Worm (Caenorhabditis elegans): ENCODE measurements around the gene T28D6.3.
A peak's percentile ranks its signal among the peaks of the same experiment; 100 is the strongest.

T28D6.3 gene

ce11 chrIII:11366467-11366866 lies at the start of gene T28D6.3:
Gene T28D6.3 (plus strand): TSS chrIII:11366767.
- TF ChIP-seq elt-3 (tag; optimal IDR thresholded peaks at IDR 0.05) = no peak
- TF ChIP-seq zip-8 (tag; optimal IDR thresholded peaks at IDR 0.05) = no peak
- no peak for TF ChIP-seq sptf-1 (tag; optimal IDR thresholded peaks at IDR 0.05)
- TF ChIP-seq ham-2 (GFP tag; optimal IDR thresholded peaks at IDR 0.05) = no peak

- TF ChIP-seq nhr-12 (tag; optimal IDR thresholded peaks at IDR 0.05) (no peak), sem-2 (GFP tag; optimal IDR thresholded peaks at IDR 0.05) (peak; percentile 17), mab-5 (tag; optimal IDR thresholded peaks at IDR 0.05) (no peak), nhr-76 (tag; optimal IDR thresholded peaks at IDR 0.05) (no peak), lin-13 (tag; optimal IDR thresholded peaks at IDR 0.05) (no peak), tbx-8 (GFP tag; optimal IDR thresholded peaks at IDR 0.05) (no peak), hlh-1 (tag; optimal IDR thresholded peaks at IDR 0.05) (no peak), ceh-39 (tag; optimal IDR thresholded peaks at IDR 0.05) (peak; percentile 57), cnd-1 (tag; optimal IDR thresholded peaks at IDR 0.05) (peak; percentile 33), ceh-43 (GFP tag; optimal IDR thresholded peaks at IDR 0.05) (peak; percentile 43), unc-62 (GFP tag; optimal IDR thresholded peaks at IDR 0.05) (no peak), elt-3 (tag; optimal IDR thresholded peaks at IDR 0.05) (no peak), lsy-2 (tag; optimal IDR thresholded peaks at IDR 0.05) (peak; percentile 48), flh-1 (GFP tag; optimal IDR thresholded peaks at IDR 0.05) (no peak), ham-2 (GFP tag; optimal IDR thresholded peaks at IDR 0.05) (peak; percentile 47), mep-1 (tag; optimal IDR thresholded peaks at IDR 0.05) (peak; percentile 16), elt-1 (tag; optimal IDR thresholded peaks at IDR 0.05; ENCODE audit: borderline replicate concordance, insufficient read depth) (no peak), ces-1 (GFP tag; optimal IDR thresholded peaks at IDR 0.05) (peak; percentile 92), snpc-4 (tag; optimal IDR thresholded peaks at IDR 0.05) (no peak), pha-4 (tag; optimal IDR thresholded peaks at IDR 0.05) (no peak), sptf-1 (tag; optimal IDR thresholded peaks at IDR 0.05) (peak; percentile 72), nhr-28 (tag; optimal IDR thresholded peaks at IDR 0.05) (no peak), ceh-83 (GFP tag; optimal IDR thresholded peaks at IDR 0.05) (no peak), nhr-2 (tag; optimal IDR thresholded peaks at IDR 0.05) (no peak), bed-3 (GFP tag; optimal IDR thresholded peaks at IDR 0.05) (peak; percentile 35), mls-2 (tag; optimal IDR thresholded peaks at IDR 0.05) (peak; percentile 77), drap-1 (GFP tag; optimal IDR thresholded peaks at IDR 0.05) (peak; percentile 59), zip-8 (tag; optimal IDR thresholded peaks at IDR 0.05) (no peak), nhr-237 (tag; optimal IDR thresholded peaks at IDR 0.05) (peak; percentile 84), ztf-11 (tag; optimal IDR thresholded peaks at IDR 0.05) (no peak), unc-39 (tag; optimal IDR thresholded peaks at IDR 0.05) (no peak), unc-120 (tag; optimal IDR thresholded peaks at IDR 0.05; ENCODE audit: poor library complexity, severe bottlenecking) (no peak), blmp-1 (tag; optimal IDR thresholded peaks at IDR 0.05) (no peak), lin-32 (GFP tag; optimal IDR thresholded peaks at IDR 0.05) (peak; percentile 51), M03D4.4 (tag; optimal IDR thresholded peaks at IDR 0.05) (no peak)
Observed at ce11 chrIII:11317164-11317620, 49.4 kb upstream of the T28D6.3 start, which contains the start of gene mcm-10. Gene mcm-10 (plus strand): TSS chrIII:11317570.

DNA sequence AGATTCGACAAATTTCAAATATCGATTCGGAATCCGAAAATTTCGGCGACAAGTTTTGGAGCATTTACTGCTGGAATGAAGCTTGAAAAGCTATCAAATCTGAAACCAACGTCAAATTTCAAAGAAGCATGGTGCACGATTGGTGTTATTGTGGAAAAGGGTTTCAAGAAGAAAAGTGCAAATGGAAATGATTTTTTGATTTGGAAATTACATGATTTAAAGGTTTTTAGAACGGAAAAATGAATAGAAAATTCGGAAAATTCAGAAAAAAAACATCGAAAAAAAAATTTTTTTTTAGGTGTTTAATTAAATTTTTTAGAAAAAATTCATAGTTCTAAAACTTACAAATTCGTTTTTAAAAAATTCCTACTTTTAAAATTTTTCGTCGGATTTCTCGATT lies 48.4 kb upstream of the T28D6.3 start, which contains the start of gene teg-1:
Gene teg-1 (minus strand): TSS at position 101 of the 400 bp plus-strand sequence.
- TF ChIP-seq M03D4.4 (tag; optimal IDR thresholded peaks at IDR 0.05) = no peak
- no peak for TF ChIP-seq bed-3 (GFP tag; optimal IDR thresholded peaks at IDR 0.05)
- no peak for TF ChIP-seq blmp-1 (tag; optimal IDR thresholded peaks at IDR 0.05)
- no peak for TF ChIP-seq lsy-2 (tag; optimal IDR thresholded peaks at IDR 0.05)
- TF ChIP-seq ham-2 (GFP tag; optimal IDR thresholded peaks at IDR 0.05) = no peak
- no peak for TF ChIP-seq pha-4 (tag; optimal IDR thresholded peaks at IDR 0.05)
- TF ChIP-seq sem-2 (GFP tag; optimal IDR thresholded peaks at IDR 0.05) = no peak
- TF ChIP-seq nhr-12 (tag; optimal IDR thresholded peaks at IDR 0.05) = no peak
- no peak for TF ChIP-seq ceh-39 (tag; optimal IDR thresholded peaks at IDR 0.05)
- no peak for TF ChIP-seq nhr-2 (tag; optimal IDR thresholded peaks at IDR 0.05)
- no peak for TF ChIP-seq mab-5 (tag; optimal IDR thresholded peaks at IDR 0.05)
- TF ChIP-seq ztf-11 (tag; optimal IDR thresholded peaks at IDR 0.05) = no peak
- no peak for TF ChIP-seq nhr-237 (tag; optimal IDR thresholded peaks at IDR 0.05)
- no peak for TF ChIP-seq ceh-83 (GFP tag; optimal IDR thresholded peaks at IDR 0.05)
- TF ChIP-seq mep-1 (tag; optimal IDR thresholded peaks at IDR 0.05) = no peak
- no peak for TF ChIP-seq elt-1 (tag; optimal IDR thresholded peaks at IDR 0.05; ENCODE audit: borderline replicate concordance, insufficient read depth)
- TF ChIP-seq nhr-76 (tag; optimal IDR thresholded peaks at IDR 0.05) = no peak
- no peak for TF ChIP-seq elt-3 (tag; optimal IDR thresholded peaks at IDR 0.05)
- TF ChIP-seq sptf-1 (tag; optimal IDR thresholded peaks at IDR 0.05) = no peak
- no peak for TF ChIP-seq hlh-1 (tag; optimal IDR thresholded peaks at IDR 0.05)

Measured in whole organism, mixed stage, embryonic.